Fruit fly (Drosophila melanogaster): ENCODE results near the gene Taf10b.

Taf10b gene

dm6 chr2L:2769476-2770185, 2.0 kb upstream of the Taf10b start, which contains the start of the genes colt and HINT1 (continued):
- TF ChIP-seq Mrtf (GFP tag; IDR thresholded peaks at IDR 0.05): no peak
- peak; percentile 84 for TF ChIP-seq CG3847 (GFP tag; IDR thresholded peaks at IDR 0.05)
- TF ChIP-seq CG11696 (GFP tag; IDR thresholded peaks at IDR 0.05): no peak
- TF ChIP-seq Sry-δ (GFP tag; optimal IDR thresholded peaks at IDR 0.05): peak; percentile 41
- TF ChIP-seq CG17359 (tag; optimal IDR thresholded peaks at IDR 0.05): no peak
- TF ChIP-seq C15 (GFP tag; IDR thresholded peaks at IDR 0.05): no peak
- no peak for TF ChIP-seq jing (GFP tag; optimal IDR thresholded peaks at IDR 0.05)
- TF ChIP-seq lbe (GFP tag; optimal IDR thresholded peaks at IDR 0.05): peak; percentile 35
- TF ChIP-seq kah (GFP tag; optimal IDR thresholded peaks at IDR 0.05): peak; percentile 23
- TF ChIP-seq CG32532 (GFP tag; IDR thresholded peaks at IDR 0.05): peak; percentile 48; the same call in 1 of the 2 replicates
- peak; percentile 84 for TF ChIP-seq sd (tag; optimal IDR thresholded peaks at IDR 0.05)
- no peak for TF ChIP-seq zfh1 (GFP tag; IDR thresholded peaks at IDR 0.05)
- peak; percentile 39 for TF ChIP-seq Dref (GFP tag; IDR thresholded peaks at IDR 0.05)
- TF ChIP-seq CG3407 (GFP tag; optimal IDR thresholded peaks at IDR 0.05): no peak
- no peak for TF ChIP-seq CG14860 (GFP tag; IDR thresholded peaks at IDR 0.05; ENCODE audit: partially characterized antibody)
- TF ChIP-seq CG13775 (GFP tag; optimal IDR thresholded peaks at IDR 0.05): no peak
- TF ChIP-seq amos (GFP tag; IDR thresholded peaks at IDR 0.05; ENCODE audit: partially characterized antibody): peak; percentile 53
- peak in 1 of 2 experiments; percentile 9 for TF ChIP-seq Hr78 (GFP tag; optimal IDR thresholded peaks at IDR 0.05)
- no peak for TF ChIP-seq MTF-1 (GFP tag; optimal IDR thresholded peaks at IDR 0.05; ENCODE audit: borderline replicate concordance)
- no peak for TF ChIP-seq bab2 (GFP tag; optimal IDR thresholded peaks at IDR 0.05)
- TF ChIP-seq CG6791 (GFP tag; IDR thresholded peaks at IDR 0.05; ENCODE audit: partially characterized antibody): peak; percentile 44; the same call in 1 of the 3 replicates
- no peak for TF ChIP-seq ara (GFP tag; IDR thresholded peaks at IDR 0.05)
- TF ChIP-seq CG9727 (GFP tag; optimal IDR thresholded peaks at IDR 0.05): no peak
- TF ChIP-seq Doc2 (GFP tag; IDR thresholded peaks at IDR 0.05): no peak
- TF ChIP-seq Taf1 (GFP tag; IDR thresholded peaks at IDR 0.05): no peak
- no peak for TF ChIP-seq CG7963 (GFP tag; IDR thresholded peaks at IDR 0.05; ENCODE audit: partially characterized antibody)
- TF ChIP-seq Vsx1 (GFP tag; optimal IDR thresholded peaks at IDR 0.05): peak; percentile 59
- TF ChIP-seq CG6765 (GFP tag; optimal IDR thresholded peaks at IDR 0.05): no peak
- TF ChIP-seq disco-r (GFP tag; optimal IDR thresholded peaks at IDR 0.05): no peak
- TF ChIP-seq Oli (tag; optimal IDR thresholded peaks at IDR 0.05): no peak
- no peak for TF ChIP-seq onecut (GFP tag; IDR thresholded peaks at IDR 0.05)
- TF ChIP-seq Hmr (GFP tag; optimal IDR thresholded peaks at IDR 0.05): no peak
- TF ChIP-seq nom (GFP tag; optimal IDR thresholded peaks at IDR 0.05): peak; percentile 99
- TF ChIP-seq CG1832 (GFP tag; optimal IDR thresholded peaks at IDR 0.05): no peak
- no peak for TF ChIP-seq Ssrp (tag; optimal IDR thresholded peaks at IDR 0.05)
- peak; percentile 24 for TF ChIP-seq NfI (GFP tag; optimal IDR thresholded peaks at IDR 0.05)
- TF ChIP-seq pzg (GFP tag; optimal IDR thresholded peaks at IDR 0.05): peak; percentile 85
- TF ChIP-seq CG10321 (GFP tag; IDR thresholded peaks at IDR 0.05): no peak
- TF ChIP-seq vvl (GFP tag; IDR thresholded peaks at IDR 0.05): peak; percentile 57
- peak; percentile 13 for TF ChIP-seq exex (tag; optimal IDR thresholded peaks at IDR 0.05)
- TF ChIP-seq CG9215 (GFP tag; IDR thresholded peaks at IDR 0.05): no peak
- TF ChIP-seq danr (GFP tag; IDR thresholded peaks at IDR 0.05): no peak
- no peak for TF ChIP-seq CG16863 (GFP tag; optimal IDR thresholded peaks at IDR 0.05)
- no peak for TF ChIP-seq CG2129 (GFP tag; IDR thresholded peaks at IDR 0.05; ENCODE audit: partially characterized antibody)
- peak; percentile 28 for TF ChIP-seq CG2678 (tag; optimal IDR thresholded peaks at IDR 0.05)
- peak in 1 of 2 experiments; percentile 92 for TF ChIP-seq bsh (GFP tag; optimal IDR thresholded peaks at IDR 0.05)
- no peak for TF ChIP-seq zen2 (GFP tag; IDR thresholded peaks at IDR 0.05; ENCODE audit: partially characterized antibody)
- no peak for TF ChIP-seq dpn (GFP tag; optimal IDR thresholded peaks at IDR 0.05)

Data from whole organism, embryonic.